Fruit fly (Drosophila melanogaster) whole organism, wandering third instar larva: ENCODE results near the gene CG9135.

Experiments
- Abd-B ChIP-seq: fragments of >200 bp; optimal IDR thresholded peaks from 2 replicates; lab custom pipeline; 2017; ENCODE audit warnings: missing biosample characterization, missing genetic modification characterization
- CG32264 ChIP-seq: fragments of 200-800 bp; sonication (Bioruptor generic); optimal IDR thresholded peaks from 2 replicates; lab custom pipeline; 2016; ENCODE audit warnings: missing biosample characterization, missing genetic modification characterization
- CG9705 ChIP-seq: fragments of 200-800 bp; sonication (Bioruptor generic); optimal IDR thresholded peaks from 2 replicates; lab custom pipeline; 2018; ENCODE audit warnings: missing biosample characterization, mild to moderate bottlenecking, missing genetic modification characterization
- CrebA ChIP-seq: fragments of 200-800 bp; sonication (Bioruptor generic); optimal IDR thresholded peaks from 2 replicates; lab custom pipeline; 2016; ENCODE audit warnings: missing biosample characterization, mild to moderate bottlenecking, missing genetic modification characterization, borderline replicate concordance
- Dfd ChIP-seq: fragments of >200 bp; optimal IDR thresholded peaks from 2 replicates; lab custom pipeline; 2017; ENCODE audit warnings: missing biosample characterization, missing genetic modification characterization
- Dif ChIP-seq: fragments of 200-275, 200-300 bp; sonication (Bioruptor generic); optimal IDR thresholded peaks from 2 replicates; lab custom pipeline; 2018; ENCODE audit warnings: missing biosample characterization, missing genetic modification characterization; ENCODE audit not compliant: partially characterized antibody
- GATAd ChIP-seq: sonication (Bioruptor generic); optimal IDR thresholded peaks from 2 replicates; lab custom pipeline; 2016; ENCODE audit warnings: missing biosample characterization, missing genetic modification characterization
- HLH106 ChIP-seq: fragments of 200-800 bp; optimal IDR thresholded peaks from 3 replicates; lab custom pipeline; 2019; ENCODE audit warnings: missing biosample characterization, mild to moderate bottlenecking, missing genetic modification characterization, moderate library complexity
- Hnf4 ChIP-seq: fragments of 200-800 bp; sonication (Bioruptor generic); optimal IDR thresholded peaks from 2 replicates; lab custom pipeline; 2016; ENCODE audit warnings: missing biosample characterization, mild to moderate bottlenecking, missing genetic modification characterization
- Hr78 ChIP-seq: fragments of >200 bp; optimal IDR thresholded peaks from 2 replicates; lab custom pipeline; 2017; ENCODE audit warnings: missing biosample characterization, missing genetic modification characterization
- Hr83 ChIP-seq: fragments of 200-300 bp; sonication (Bioruptor generic); optimal IDR thresholded peaks from 2 replicates; lab custom pipeline; 2016; ENCODE audit warnings: missing biosample characterization, mild to moderate bottlenecking, missing genetic modification characterization, moderate library complexity; ENCODE audit not compliant: poor library complexity, severe bottlenecking
- Jra ChIP-seq: sonication (Bioruptor generic); optimal IDR thresholded peaks from 2 replicates; lab custom pipeline; 2016; ENCODE audit warnings: missing biosample characterization, missing genetic modification characterization
- Mio ChIP-seq: sonication (Bioruptor generic); optimal IDR thresholded peaks from 2 replicates; lab custom pipeline; 2016; ENCODE audit warnings: missing biosample characterization, missing genetic modification characterization
- Myc ChIP-seq: fragments of >200 bp; optimal IDR thresholded peaks from 2 replicates; lab custom pipeline; 2017
- N ChIP-seq: fragments of >200 bp; optimal IDR thresholded peaks from 2 replicates; lab custom pipeline; 2018; ENCODE audit warnings: missing biosample characterization, missing external identifiers, missing genetic modification characterization
- OdsH ChIP-seq: fragments of 200-800 bp; sonication (Bioruptor generic); optimal IDR thresholded peaks from 2 replicates; lab custom pipeline; 2016; ENCODE audit warnings: missing biosample characterization, mild to moderate bottlenecking, missing genetic modification characterization
- Rel ChIP-seq, 2 experiments: fragments of 200-800 bp; sonication (Bioruptor generic) in 1 of 2; optimal IDR thresholded peaks; 2 replicates in 1 of 2; 3 replicates in 1 of 2; lab custom pipeline; 2016 to 2019; ENCODE audit warnings: mild to moderate bottlenecking in 2 of 2, missing biosample characterization in 2 of 2, missing genetic modification characterization in 2 of 2, moderate library complexity in 1 of 2
- Sp1 ChIP-seq: fragments of 200-800 bp; sonication (Bioruptor generic); optimal IDR thresholded peaks from 3 replicates; lab custom pipeline; 2019; ENCODE audit warnings: missing biosample characterization, mild to moderate bottlenecking, missing genetic modification characterization, moderate library complexity
- Vsx2 ChIP-seq: fragments of 200-300, 225-300 bp; sonication (Bioruptor generic); optimal IDR thresholded peaks from 2 replicates; lab custom pipeline; 2018; ENCODE audit warnings: missing biosample characterization, missing genetic modification characterization; ENCODE audit not compliant: partially characterized antibody
- br ChIP-seq: fragments of 200-800 bp; sonication (Bioruptor generic); optimal IDR thresholded peaks from 2 replicates; lab custom pipeline; 2016; ENCODE audit warnings: missing biosample characterization, missing genetic modification characterization
- brk ChIP-seq: fragments of 200-800 bp; sonication (Bioruptor generic); optimal IDR thresholded peaks from 2 replicates; lab custom pipeline; 2016; ENCODE audit warnings: missing biosample characterization, mild to moderate bottlenecking, missing genetic modification characterization
- dl ChIP-seq, 2 experiments: fragments of 175-275, 200-275 bp in 1 of 2; fragments of 200-275 bp in 1 of 2; sonication (Bioruptor generic); optimal IDR thresholded peaks; lab custom pipeline; 2018; ENCODE audit warnings: mild to moderate bottlenecking in 2 of 2, missing biosample characterization in 2 of 2, missing genetic modification characterization in 2 of 2, moderate library complexity in 2 of 2; ENCODE audit not compliant: partially characterized antibody in 2 of 2, insufficient read depth in 1 of 2
- dmrt93B ChIP-seq: fragments of 200-800 bp; sonication (Bioruptor generic); optimal IDR thresholded peaks from 2 replicates; lab custom pipeline; 2018; ENCODE audit warnings: missing biosample characterization, mild to moderate bottlenecking, missing genetic modification characterization
- dsf ChIP-seq: sonication (Bioruptor generic); optimal IDR thresholded peaks from 2 replicates; lab custom pipeline; 2016; ENCODE audit warnings: missing biosample characterization, missing genetic modification characterization, borderline replicate concordance
- ey ChIP-seq: fragments of 200-800 bp; sonication (Bioruptor generic); optimal IDR thresholded peaks from 2 replicates; lab custom pipeline; 2016; ENCODE audit warnings: missing biosample characterization, missing genetic modification characterization
- foxo ChIP-seq, 2 experiments: fragments of 200-800 bp; sonication (Bioruptor generic); optimal IDR thresholded peaks; 2 replicates in 1 of 2; 3 replicates in 1 of 2; lab custom pipeline; 2016 to 2017; ENCODE audit warnings: missing biosample characterization in 2 of 2, missing genetic modification characterization in 2 of 2
- fru ChIP-seq: fragments of 200-800 bp; sonication (Bioruptor generic); optimal IDR thresholded peaks from 3 replicates; lab custom pipeline; 2016; ENCODE audit warnings: missing biosample characterization, mild to moderate bottlenecking, missing genetic modification characterization
- h ChIP-seq: fragments of 200-800 bp; sonication (Bioruptor generic); optimal IDR thresholded peaks from 3 replicates; lab custom pipeline; 2016; ENCODE audit warnings: missing biosample characterization, mild to moderate bottlenecking, missing genetic modification characterization
- jim ChIP-seq: fragments of 175-275, 200-325 bp; sonication (Bioruptor generic); optimal IDR thresholded peaks from 2 replicates; lab custom pipeline; 2016; ENCODE audit warnings: missing biosample characterization, mild to moderate bottlenecking, missing genetic modification characterization
- lola ChIP-seq: fragments of >200 bp; optimal IDR thresholded peaks from 2 replicates; lab custom pipeline; 2017; ENCODE audit warnings: missing biosample characterization, missing genetic modification characterization
- pan ChIP-seq: fragments of >200 bp; optimal IDR thresholded peaks from 2 replicates; lab custom pipeline; 2017
- psq ChIP-seq: fragments of 200-800 bp; sonication (Bioruptor generic); optimal IDR thresholded peaks from 3 replicates; lab custom pipeline; 2017; ENCODE audit warnings: missing biosample characterization, mild to moderate bottlenecking, missing genetic modification characterization, moderate library complexity
- rgr ChIP-seq: fragments of 200-800 bp; sonication (Bioruptor generic); optimal IDR thresholded peaks from 3 replicates; lab custom pipeline; 2016; ENCODE audit warnings: missing biosample characterization, mild to moderate bottlenecking, missing genetic modification characterization
- sage ChIP-seq: fragments of 200-800 bp; sonication (Bioruptor generic); optimal IDR thresholded peaks from 2 replicates; lab custom pipeline; 2016; ENCODE audit warnings: missing biosample characterization, mild to moderate bottlenecking, missing genetic modification characterization
- sv ChIP-seq: fragments of 200-800 bp; sonication (Bioruptor generic); optimal IDR thresholded peaks from 3 replicates; lab custom pipeline; 2016; ENCODE audit warnings: missing biosample characterization, missing genetic modification characterization
- tai ChIP-seq: sonication (Bioruptor generic); optimal IDR thresholded peaks from 2 replicates; lab custom pipeline; 2016; ENCODE audit warnings: missing biosample characterization, missing genetic modification characterization
- usp ChIP-seq: fragments of >200 bp; optimal IDR thresholded peaks from 2 replicates; lab custom pipeline; 2017; ENCODE audit warnings: missing biosample characterization, missing genetic modification characterization
- woc ChIP-seq: sonication (Bioruptor generic); optimal IDR thresholded peaks from 2 replicates; lab custom pipeline; 2016; ENCODE audit warnings: missing biosample characterization, mild to moderate bottlenecking, missing genetic modification characterization

Gene CG9135

dm6 chr2L:6051212-6051621, 617 bp downstream of the CG9135 start:
- TF ChIP-seq dsf (peak; percentile 76), br (peak; percentile 97), h (GFP tag; lab: Kevin White, UChicago) (peak; percentile 98), Vsx2 (no peak), sv (GFP tag; lab: Kevin White, UChicago) (peak; percentile 97), CrebA (GFP tag; lab: Kevin White, UChicago) (no peak), HLH106 (tag; lab: Kevin White, UChicago) (peak; percentile 94), pan (no peak), Jra (peak; percentile 64), rgr (GFP tag; lab: Kevin White, UChicago) (peak; percentile 98), fru (GFP tag; lab: Kevin White, UChicago) (peak; percentile 98), Dif (GFP tag; lab: Kevin White, UChicago) (no peak), GATAd (GFP tag; lab: Kevin White, UChicago) (no peak), ey (peak; percentile 93), Dfd (no peak), woc (GFP tag; lab: Kevin White, UChicago) (peak; percentile 93), sage (GFP tag; lab: Kevin White, UChicago) (peak; percentile 88), Hr78 (GFP tag; lab: Kevin White, UChicago) (no peak), jim (GFP tag; lab: Kevin White, UChicago) (no peak), Hnf4 (peak; percentile 94), foxo (GFP tag; optimal IDR thresholded peaks at IDR 0.05; lab: Kevin White, UChicago) (peak; percentile 92 to 95), Rel (GFP tag; optimal IDR thresholded peaks at IDR 0.05; lab: Kevin White, UChicago) (peak; percentile 87), Rel (tag; optimal IDR thresholded peaks at IDR 0.05; lab: Kevin White, UChicago) (peak; percentile 88), CG32264 (GFP tag; lab: Kevin White, UChicago) (peak; percentile 90), OdsH (GFP tag; lab: Kevin White, UChicago) (peak; percentile 96), lola (GFP tag; lab: Kevin White, UChicago) (no peak), dl (GFP tag; optimal IDR thresholded peaks at IDR 0.05; lab: Kevin White, UChicago; ENCODE audit: insufficient read depth in 1 of 2, partially characterized antibody in 2 of 2) (no peak), Hr83 (GFP tag; lab: Kevin White, UChicago) (peak; percentile 57), brk (no peak), Sp1 (GFP tag; lab: Kevin White, UChicago) (peak; percentile 97), dmrt93B (GFP tag; lab: Kevin White, UChicago) (peak; percentile 75), psq (GFP tag; lab: Kevin White, UChicago) (peak; percentile 90), usp (GFP tag; lab: Kevin White, UChicago) (no peak), CG9705 (peak; percentile 91), N (no peak), Mio (GFP tag; lab: Kevin White, UChicago) (peak; percentile 53), tai (GFP tag; lab: Kevin White, UChicago) (no peak), Myc (lab: Kevin White, UChicago) (no peak), Abd-B (GFP tag; lab: Kevin White, UChicago) (no peak)

DNA sequence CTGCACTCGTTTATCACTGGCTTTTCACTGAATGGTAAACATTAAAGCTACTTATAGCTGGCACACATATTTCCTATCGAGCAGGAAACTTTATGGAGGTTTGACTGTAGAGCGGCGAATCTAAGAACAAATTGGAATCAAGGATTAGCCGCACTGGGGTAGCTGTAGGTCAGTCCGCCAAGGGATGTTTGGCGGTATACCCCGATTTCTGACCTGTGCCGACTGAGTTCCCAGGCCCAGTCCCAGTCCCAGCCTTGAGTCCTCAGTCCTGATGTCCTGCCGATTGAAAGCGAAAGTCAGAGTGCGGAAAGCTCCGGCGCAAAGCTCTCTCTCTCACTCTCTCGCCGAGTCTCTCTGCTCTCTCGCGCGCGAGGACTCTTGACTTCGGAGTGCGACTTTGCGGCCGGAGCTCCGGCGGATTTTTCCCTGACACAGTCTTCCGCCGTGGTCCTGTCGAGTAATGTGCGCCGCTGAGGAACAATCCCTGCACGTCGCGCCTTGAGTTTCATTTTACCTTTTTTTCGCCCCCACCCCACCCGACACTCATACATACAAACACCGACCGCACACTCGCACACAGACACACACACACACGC, 3.4 kb downstream of the CG9135 start, which contains the start of gene CG13995:
Gene CG13995 (plus strand): TSS at position 429 of the 596 bp plus-strand sequence.
- TF ChIP-seq woc (GFP tag; lab: Kevin White, UChicago) (no peak), br (no peak), Dif (GFP tag; lab: Kevin White, UChicago) (peak; percentile 33), sv (GFP tag; lab: Kevin White, UChicago) (no peak)

dm6 chr2L:6060210-6060609, 9.6 kb downstream of the CG9135 start, which contains the start of gene CG34180:
TSS of gene CG34180 (plus strand) at chr2L:6060510.
- TF ChIP-seq lola (GFP tag; lab: Kevin White, UChicago) (no peak), sage (GFP tag; lab: Kevin White, UChicago) (no peak), GATAd (GFP tag; lab: Kevin White, UChicago) (no peak), dsf (no peak), Dfd (no peak), ey (no peak), dl (GFP tag; optimal IDR thresholded peaks at IDR 0.05; lab: Kevin White, UChicago; ENCODE audit: insufficient read depth in 1 of 2, partially characterized antibody in 2 of 2) (no peak), jim (GFP tag; lab: Kevin White, UChicago) (no peak), OdsH (GFP tag; lab: Kevin White, UChicago) (no peak), CrebA (GFP tag; lab: Kevin White, UChicago) (no peak), woc (GFP tag; lab: Kevin White, UChicago) (no peak), Vsx2 (no peak), psq (GFP tag; lab: Kevin White, UChicago) (no peak), rgr (GFP tag; lab: Kevin White, UChicago) (no peak)
